Worm (Caenorhabditis elegans): ENCODE results near the gene Y54G2A.18.

Y54G2A.18 gene

ce11 chrIV:2888496-2889101, 3.7 kb downstream of the Y54G2A.18 start:
- TF ChIP-seq sma-3 (GFP tag; optimal IDR thresholded peaks at IDR 0.05) (no peak), blmp-1 (tag; optimal IDR thresholded peaks at IDR 0.05; ENCODE audit: insufficient read depth) (no peak), ztf-1 (GFP tag; conservative IDR thresholded peaks at IDR 0.05) (no peak), unc-55 (GFP tag; optimal IDR thresholded peaks at IDR 0.05) (no peak), nhr-23 (tag; optimal IDR thresholded peaks at IDR 0.05) (no peak), nhr-11 (tag; optimal IDR thresholded peaks at IDR 0.05) (no peak), peb-1 (tag; optimal IDR thresholded peaks at IDR 0.05) (no peak), lin-39 (tag; optimal IDR thresholded peaks at IDR 0.05) (no peak), nhr-237 (tag; optimal IDR thresholded peaks at IDR 0.05) (no peak), mdl-1 (tag; optimal IDR thresholded peaks at IDR 0.05) (no peak), sma-9 (GFP tag; optimal IDR thresholded peaks at IDR 0.05) (no peak), sma-9 (tag; optimal IDR thresholded peaks at IDR 0.05) (no peak), nhr-129 (tag; optimal IDR thresholded peaks at IDR 0.05) (no peak), ama-1 (optimal IDR thresholded peaks at IDR 0.05) (no peak), ceh-82 (tag; optimal IDR thresholded peaks at IDR 0.05) (no peak), fos-1 (tag; optimal IDR thresholded peaks at IDR 0.05) (no peak), F13H6.1 (tag; optimal IDR thresholded peaks at IDR 0.05) (no peak), unc-39 (tag; optimal IDR thresholded peaks at IDR 0.05) (no peak), sem-4 (tag; optimal IDR thresholded peaks at IDR 0.05) (no peak), elt-1 (tag; optimal IDR thresholded peaks at IDR 0.05) (no peak)

- TF ChIP-seq blmp-1 (tag; optimal IDR thresholded peaks at IDR 0.05; ENCODE audit: insufficient read depth) = no peak
- TF ChIP-seq snpc-4 (tag; optimal IDR thresholded peaks at IDR 0.05) = no peak
- no peak for TF ChIP-seq ceh-16 (tag; optimal IDR thresholded peaks at IDR 0.05)
- no peak for TF ChIP-seq lin-11 (tag; optimal IDR thresholded peaks at IDR 0.05)
- TF ChIP-seq Y55F3AM.14 (GFP tag; optimal IDR thresholded peaks at IDR 0.05) = no peak
- TF ChIP-seq nhr-129 (tag; optimal IDR thresholded peaks at IDR 0.05) = no peak
- no peak for TF ChIP-seq aly-2 (tag; optimal IDR thresholded peaks at IDR 0.05)
- TF ChIP-seq lin-13 (GFP tag; optimal IDR thresholded peaks at IDR 0.05) = no peak
- no peak for TF ChIP-seq fos-1 (tag; optimal IDR thresholded peaks at IDR 0.05)
- TF ChIP-seq egl-27 (tag; optimal IDR thresholded peaks at IDR 0.05) = no peak
- TF ChIP-seq nhr-10 (tag; optimal IDR thresholded peaks at IDR 0.05) = no peak
- TF ChIP-seq peb-1 (tag; optimal IDR thresholded peaks at IDR 0.05) = no peak
- TF ChIP-seq alr-1 (tag; optimal IDR thresholded peaks at IDR 0.05) = no peak
- TF ChIP-seq lin-39 (tag; optimal IDR thresholded peaks at IDR 0.05) = no peak
- TF ChIP-seq nhr-12 (tag; optimal IDR thresholded peaks at IDR 0.05) = no peak
- no peak for TF ChIP-seq R02D3.7 (tag; optimal IDR thresholded peaks at IDR 0.05)
- TF ChIP-seq nhr-25 (tag; optimal IDR thresholded peaks at IDR 0.05) = no peak
- TF ChIP-seq lsy-2 (tag; optimal IDR thresholded peaks at IDR 0.05) = no peak
- no peak for TF ChIP-seq zag-1 (tag; optimal IDR thresholded peaks at IDR 0.05)
- no peak for TF ChIP-seq C34F6.9 (tag; optimal IDR thresholded peaks at IDR 0.05)
Measured at ce11 chrIV:2887245-2887644, 5.0 kb downstream of the Y54G2A.18 start.

ce11 chrIV:2886655-2887054, 5.6 kb downstream of the Y54G2A.18 start, which contains the start of gene dml-1:
dml-1 (plus strand) TSS chrIV:2886955.
- TF ChIP-seq blmp-1 (tag; optimal IDR thresholded peaks at IDR 0.05; ENCODE audit: insufficient read depth) (no peak), nhr-77 (tag; optimal IDR thresholded peaks at IDR 0.05) (no peak), dmd-4 (tag; optimal IDR thresholded peaks at IDR 0.05) (no peak), crh-2 (tag; optimal IDR thresholded peaks at IDR 0.05) (no peak), alr-1 (tag; optimal IDR thresholded peaks at IDR 0.05) (no peak), nhr-237 (tag; optimal IDR thresholded peaks at IDR 0.05) (no peak), aly-2 (tag; optimal IDR thresholded peaks at IDR 0.05) (no peak), nhr-12 (tag; optimal IDR thresholded peaks at IDR 0.05) (no peak), ZK546.5 (tag; optimal IDR thresholded peaks at IDR 0.05) (no peak), egl-27 (tag; optimal IDR thresholded peaks at IDR 0.05) (no peak), skn-1 (tag; optimal IDR thresholded peaks at IDR 0.05) (no peak), gmeb-1 (tag; optimal IDR thresholded peaks at IDR 0.05) (no peak), nhr-21 (tag; optimal IDR thresholded peaks at IDR 0.05) (no peak), nhr-6 (tag; optimal IDR thresholded peaks at IDR 0.05) (no peak), snpc-4 (tag; optimal IDR thresholded peaks at IDR 0.05) (no peak), Y55F3AM.14 (GFP tag; optimal IDR thresholded peaks at IDR 0.05) (no peak), zag-1 (tag; optimal IDR thresholded peaks at IDR 0.05) (no peak), nhr-23 (tag; optimal IDR thresholded peaks at IDR 0.05) (no peak), ztf-4 (tag; optimal IDR thresholded peaks at IDR 0.05) (no peak), ztf-1 (GFP tag; conservative IDR thresholded peaks at IDR 0.05) (no peak)

Data from whole organism, L2 larva.